ENCODE assay signal across 1 fruit fly cellular context in genomic region chrX:2732127-2732526, dm6.
TF ChIP-seq lines count a peak whose summit lies in the region.

Gene ttm50, minus strand, starts transcription at chrX:2732190.
Gene CG2712, plus strand, starts transcription at chrX:2732469.

TF ChIP-seq in whole organism, embryonic, 481 proteins besides CTCF, POLR2A, EP300 and RAD21 (continued from another document):
- TF ChIP-seq CG8944 (GFP tag; optimal IDR thresholded peaks at IDR 0.05; lab: Kevin White, UChicago) (no peak), ERR (GFP tag; optimal IDR thresholded peaks at IDR 0.05; lab: Kevin White, UChicago) (no peak)
